Worm (Caenorhabditis elegans) whole organism, young adult: ENCODE results near the gene col-14.

ENCODE experiments used
- C06A6.2 ChIP-seq: fragments of 200-800 bp; sonication (Bioruptor generic); conservative IDR thresholded peaks from 2 replicates; pipeline ENCODE4 v1.3.6; 2022; ENCODE audit warnings: missing genetic modification characterization, missing compliant biosample characterization
- C17E4.6 ChIP-seq: fragments of 200-800 bp; sonication (Bioruptor generic); IDR thresholded peaks from 2 replicates; pipeline ENCODE4 v1.3.6; 2022; ENCODE audit warnings: missing genetic modification reagents, missing genetic modification characterization, missing compliant biosample characterization
- ceh-100 ChIP-seq: fragments of 200-800 bp; sonication (Bioruptor generic); IDR thresholded peaks from 2 replicates; pipeline ENCODE4 v1.3.6; 2022; ENCODE audit warnings: missing genetic modification reagents, missing genetic modification characterization, missing compliant biosample characterization
- dox-1 ChIP-seq: fragments of 200-800 bp; sonication (Bioruptor generic); IDR thresholded peaks from 2 replicates; pipeline ENCODE4 v1.3.6; 2022; ENCODE audit warnings: missing genetic modification reagents, missing genetic modification characterization, missing compliant biosample characterization
- ets-4 ChIP-seq: fragments of 200-800 bp; sonication (Bioruptor generic); optimal IDR thresholded peaks from 2 replicates; lab custom pipeline; 2018; ENCODE audit warnings: mild to moderate bottlenecking, missing genetic modification characterization, missing compliant biosample characterization
- lin-26 ChIP-seq: fragments of 200-800 bp; sonication (Bioruptor generic); IDR thresholded peaks from 2 replicates; pipeline ENCODE4 v1.3.6; 2022; ENCODE audit warnings: missing genetic modification reagents, missing genetic modification characterization, missing compliant biosample characterization
- lsy-27 ChIP-seq: sonication (generic microtip); optimal IDR thresholded peaks from 2 replicates; lab custom pipeline; 2017; ENCODE audit warnings: missing genetic modification characterization, mild to moderate bottlenecking, missing compliant biosample characterization, antibody characterized with exemption, missing genotype, borderline replicate concordance; ENCODE audit not compliant: insufficient read depth
- somi-1 ChIP-seq: fragments of 200-800 bp; sonication (Bioruptor generic); optimal IDR thresholded peaks from 2 replicates; lab custom pipeline; 2018; ENCODE audit warnings: mild to moderate bottlenecking, missing genetic modification characterization, missing compliant biosample characterization
- sptf-2 ChIP-seq: fragments of 200-800 bp; sonication (Bioruptor generic); optimal IDR thresholded peaks from 2 replicates; lab custom pipeline; 2018; ENCODE audit warnings: mild to moderate bottlenecking, missing genetic modification characterization, missing compliant biosample characterization
- tbx-9 ChIP-seq: sonication (generic microtip); optimal IDR thresholded peaks from 2 replicates; lab custom pipeline; 2016; ENCODE audit warnings: borderline replicate concordance, missing genetic modification characterization, inconsistent platforms, missing compliant biosample characterization
- unc-62 ChIP-seq: fragments of 150-350 bp; optimal IDR thresholded peaks from 2 replicates; lab custom pipeline; 2014; ENCODE audit warnings: missing biosample characterization, missing genetic modification reagents, missing genetic modification characterization
- ztf-25 ChIP-seq: fragments of 200-800 bp; sonication (Bioruptor generic); IDR thresholded peaks from 2 replicates; pipeline ENCODE4 v1.3.6; 2022; ENCODE audit warnings: missing genetic modification reagents, missing genetic modification characterization, missing compliant biosample characterization
- ztf-26 ChIP-seq: sonication (generic microtip); optimal IDR thresholded peaks from 2 replicates; lab custom pipeline; 2017; ENCODE audit warnings: missing genetic modification characterization, missing compliant biosample characterization

Gene col-14

DNA sequence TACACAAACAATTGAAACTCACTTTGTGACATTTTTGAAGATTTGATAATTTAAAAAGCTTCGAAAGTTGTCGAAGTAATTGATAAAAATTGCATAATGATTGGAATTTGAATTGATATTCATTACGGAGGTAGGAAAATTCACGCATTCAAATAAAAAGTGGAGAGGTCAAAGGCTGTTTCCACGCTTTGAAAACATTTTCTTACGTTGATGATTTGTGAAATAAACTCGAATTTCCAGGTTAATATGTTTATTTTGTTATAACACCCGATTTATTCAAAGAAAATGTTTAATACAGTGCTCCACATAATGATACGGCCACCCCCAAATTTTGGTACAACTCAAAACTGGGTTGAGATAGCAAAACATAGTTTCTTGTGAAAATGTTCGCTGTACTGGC, 50.0 kb downstream of the col-14 start, which contains the start of gene C33H5.16:
C33H5.16 (minus strand) TSS at position 101 of the 400 bp plus-strand sequence.
- TF ChIP-seq sptf-2 (GFP tag; lab: Kevin White, UChicago) (no peak), ets-4 (GFP tag; lab: Kevin White, UChicago) (no peak), C06A6.2 (GFP tag; lab: Robert Waterston, UW) (no peak), lsy-27 (tag; lab: Kevin White, UChicago) (no peak), dox-1 (GFP tag; lab: Robert Waterston, UW) (no peak), tbx-9 (tag; lab: Kevin White, UChicago) (no peak), ztf-26 (tag; lab: Kevin White, UChicago) (no peak), C17E4.6 (GFP tag; lab: Robert Waterston, UW) (no peak), ceh-100 (GFP tag; lab: Robert Waterston, UW) (no peak), unc-62 (GFP tag; lab: Kevin White, UChicago) (no peak), somi-1 (no peak), ztf-25 (GFP tag; lab: Robert Waterston, UW) (no peak), lin-26 (GFP tag; lab: Robert Waterston, UW) (no peak)
- TF ChIP-seq, all 124 proteins: peak for 0
